Worm (Caenorhabditis elegans) whole organism, mixed stage, embryonic: ENCODE results near the gene pqbp-1.1.

Experiments used
- blmp-1 ChIP-seq: fragments of 150-350 bp; optimal IDR thresholded peaks from 2 replicates; lab custom pipeline; 2014; ENCODE audit warnings: missing biosample characterization, missing genetic modification characterization
- ces-1 ChIP-seq: fragments of 150-350 bp; optimal IDR thresholded peaks from 2 replicates; lab custom pipeline; 2014; ENCODE audit warnings: missing biosample characterization, missing genetic modification reagents, missing genetic modification characterization
- ham-2 ChIP-seq: fragments of 200-800 bp; sonication (Bioruptor generic); optimal IDR thresholded peaks from 2 replicates; lab custom pipeline; 2018; ENCODE audit warnings: mild to moderate bottlenecking, missing genetic modification characterization, missing compliant biosample characterization
- lin-13 ChIP-seq: fragments of 150-350 bp; optimal IDR thresholded peaks from 2 replicates; lab custom pipeline; 2014; ENCODE audit warnings: missing biosample characterization, missing genetic modification characterization
- lsy-2 ChIP-seq: fragments of 150-350 bp; optimal IDR thresholded peaks from 2 replicates; lab custom pipeline; 2014; ENCODE audit warnings: missing biosample characterization, missing genetic modification characterization
- nhr-12 ChIP-seq: fragments of 150-350 bp; optimal IDR thresholded peaks from 2 replicates; lab custom pipeline; 2014; ENCODE audit warnings: missing biosample characterization, missing genetic modification characterization
- nhr-76 ChIP-seq: sonication (generic microtip); optimal IDR thresholded peaks from 2 replicates; lab custom pipeline; 2017; ENCODE audit warnings: missing biosample characterization, missing genetic modification characterization
- snpc-4 ChIP-seq: fragments of 150-350 bp; optimal IDR thresholded peaks from 2 replicates; lab custom pipeline; 2014; ENCODE audit warnings: missing biosample characterization, missing genetic modification characterization
- tbx-8 ChIP-seq: fragments of 200-800 bp; sonication (Bioruptor generic); optimal IDR thresholded peaks from 2 replicates; lab custom pipeline; 2018; ENCODE audit warnings: mild to moderate bottlenecking, missing genetic modification characterization, moderate library complexity, missing compliant biosample characterization
- ztf-11 ChIP-seq: fragments of 150-350 bp; optimal IDR thresholded peaks from 2 replicates; lab custom pipeline; 2014; ENCODE audit warnings: missing biosample characterization, missing genetic modification characterization

ce11 chrIV:218252-218651 lies 43.2 kb downstream of the pqbp-1.1 start, which contains the start of gene prdx-6:
- TF ChIP-seq ces-1 (GFP tag; lab: Kevin White, UChicago) (no peak), ztf-11 (tag; lab: Kevin White, UChicago) (no peak), ham-2 (GFP tag; lab: Kevin White, UChicago) (no peak), blmp-1 (tag; lab: Kevin White, UChicago) (no peak), nhr-12 (tag; lab: Kevin White, UChicago) (no peak), tbx-8 (GFP tag; lab: Kevin White, UChicago) (no peak), nhr-76 (no peak), snpc-4 (tag; lab: Kevin White, UChicago) (no peak), lsy-2 (tag; lab: Kevin White, UChicago) (no peak), lin-13 (tag; lab: Kevin White, UChicago) (no peak)
